Fruit fly (Drosophila melanogaster): ENCODE results near the gene bur.

Gene bur

dm6 chr2L:21156156-21157040 lies 23.1 kb downstream of the bur start, which contains the start of the genes Mpp6 and E2f2 (continued):
- TF ChIP-seq amos (GFP tag; IDR thresholded peaks at IDR 0.05; ENCODE audit: partially characterized antibody) (peak; percentile 95), unpg (GFP tag; optimal IDR thresholded peaks at IDR 0.05) (no peak), CG2875 (GFP tag; optimal IDR thresholded peaks at IDR 0.05) (no peak), ci (GFP tag; IDR thresholded peaks at IDR 0.05) (0 out of 3 replicates have a peak, but pooled peaks have one; percentile 12), CG4424 (GFP tag; optimal IDR thresholded peaks at IDR 0.05) (no peak), cas (GFP tag; IDR thresholded peaks at IDR 0.05) (peak; percentile 27; the same call in 1 of the 2 replicates), fd96Cb (tag; optimal IDR thresholded peaks at IDR 0.05) (no peak), CG17186 (GFP tag; optimal IDR thresholded peaks at IDR 0.05) (peak; percentile 77), phol (tag; optimal IDR thresholded peaks at IDR 0.05) (peak; percentile 92), org-1 (GFP tag; optimal IDR thresholded peaks at IDR 0.05) (no peak), Drgx (GFP tag; IDR thresholded peaks at IDR 0.05) (no peak), CG15073 (GFP tag; optimal IDR thresholded peaks at IDR 0.05) (no peak), CG43689 (GFP tag; IDR thresholded peaks at IDR 0.05) (no peak), Oaz (GFP tag; IDR thresholded peaks at IDR 0.05) (no peak), CG17912 (GFP tag; optimal IDR thresholded peaks at IDR 0.05) (no peak), ase (GFP tag; IDR thresholded peaks at IDR 0.05) (no peak), danr (GFP tag; IDR thresholded peaks at IDR 0.05) (no peak), disco-r (GFP tag; optimal IDR thresholded peaks at IDR 0.05) (no peak), Spps (tag; optimal IDR thresholded peaks at IDR 0.05) (no peak), CG5180 (GFP tag; optimal IDR thresholded peaks at IDR 0.05) (no peak), schlank (tag; optimal IDR thresholded peaks at IDR 0.05) (no peak), CG3838 (GFP tag; optimal IDR thresholded peaks at IDR 0.05) (no peak), BEAF-32 (GFP tag; optimal IDR thresholded peaks at IDR 0.05) (peak; percentile 86), z (GFP tag; IDR thresholded peaks at IDR 0.05) (no peak), br (optimal IDR thresholded peaks at IDR 0.05) (no peak), CG9437 (GFP tag; optimal IDR thresholded peaks at IDR 0.05) (peak; percentile 27), CG30403 (GFP tag; optimal IDR thresholded peaks at IDR 0.05) (peak; percentile 51), Rx (GFP tag; IDR thresholded peaks at IDR 0.05) (no peak), CG13775 (GFP tag; optimal IDR thresholded peaks at IDR 0.05) (no peak), crol (GFP tag; IDR thresholded peaks at IDR 0.05) (no peak), CG3726 (GFP tag; IDR thresholded peaks at IDR 0.05) (no peak), CG16813 (GFP tag; IDR thresholded peaks at IDR 0.05; ENCODE audit: partially characterized antibody) (peak; percentile 86), CHES-1-like (GFP tag; optimal IDR thresholded peaks at IDR 0.05) (peak; percentile 6), chn (GFP tag; optimal IDR thresholded peaks at IDR 0.05) (no peak), CG11695 (GFP tag; IDR thresholded peaks at IDR 0.05) (no peak), Bdp1 (GFP tag; optimal IDR thresholded peaks at IDR 0.05) (no peak), seq (GFP tag; IDR thresholded peaks at IDR 0.05) (0 out of 2 replicates have a peak, but pooled peaks have one; percentile 25), CTCF (GFP tag; optimal IDR thresholded peaks at IDR 0.05) (no peak), gce (GFP tag; IDR thresholded peaks at IDR 0.05) (no peak), CG10274 (GFP tag; optimal IDR thresholded peaks at IDR 0.05) (no peak), Stat92E (GFP tag; optimal IDR thresholded peaks at IDR 0.05) (no peak), CG10543 (GFP tag; optimal IDR thresholded peaks at IDR 0.05) (no peak), Mrtf (GFP tag; IDR thresholded peaks at IDR 0.05) (no peak), trh (GFP tag; optimal IDR thresholded peaks at IDR 0.05) (no peak), CG34224 (GFP tag; IDR thresholded peaks at IDR 0.05; ENCODE audit: partially characterized antibody) (peak; percentile 68), CG15601 (tag; optimal IDR thresholded peaks at IDR 0.05) (no peak), Opbp (GFP tag; IDR thresholded peaks at IDR 0.05; ENCODE audit: partially characterized antibody) (peak; percentile 91), CG4854 (GFP tag; optimal IDR thresholded peaks at IDR 0.05) (no peak), grn (GFP tag; optimal IDR thresholded peaks at IDR 0.05) (no peak), Optix (GFP tag; IDR thresholded peaks at IDR 0.05) (no peak)

Measured in whole organism, embryonic.